Worm (Caenorhabditis elegans) whole organism, L4/young adult: Measurements from ENCODE around the gene ZK1098.6.

ENCODE experiments used
- W03F9.2 ChIP-seq: fragments of 150-350 bp; optimal IDR thresholded peaks from 2 replicates; lab custom pipeline; 2014; ENCODE audit warnings: missing biosample characterization, missing genetic modification characterization
- dao-5 ChIP-seq: sonication (generic microtip); optimal IDR thresholded peaks from 2 replicates; lab custom pipeline; 2016; ENCODE audit warnings: missing genotype, missing genetic modification characterization, moderate library complexity, missing compliant biosample characterization
- him-1 ChIP-seq: sonication (generic microtip); optimal IDR thresholded peaks from 2 replicates; lab custom pipeline; 2016; ENCODE audit warnings: missing genotype, missing genetic modification reagents, missing genetic modification characterization, missing compliant biosample characterization

DNA sequence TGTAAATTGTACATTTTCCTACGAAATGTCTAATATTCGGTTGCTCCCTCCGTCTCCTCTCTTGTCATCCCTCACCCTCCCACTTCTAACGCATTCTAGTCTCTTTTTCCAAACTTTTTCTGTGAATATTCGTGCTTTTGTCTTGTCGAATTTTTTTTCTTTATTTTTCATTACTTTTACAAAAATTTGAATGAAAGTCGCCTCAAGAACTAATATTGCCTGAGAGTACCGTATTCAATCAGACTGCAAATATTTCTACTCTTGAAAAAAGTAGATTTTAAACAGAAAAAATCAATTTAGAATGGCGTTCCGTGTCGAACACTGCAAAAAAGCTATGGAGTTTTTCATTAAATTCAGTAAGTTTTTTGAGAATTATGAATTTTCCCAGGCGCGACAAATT, 29.3 kb downstream of the ZK1098.6 start, which contains the start of gene ZK1098.11:
- TF ChIP-seq W03F9.2 (tag; lab: Kevin White, UChicago) (no peak), him-1 (tag; lab: Kevin White, UChicago) (no peak), dao-5 (tag; lab: Kevin White, UChicago) (no peak)
